1 fruit fly cellular context compared by ENCODE assay signal in genomic region chr2L:1485975-1486665, dm6.
TF ChIP-seq lines count a peak whose summit lies in the region.

No protein-coding gene starts in this region.

TF ChIP-seq in whole organism, embryonic, 481 proteins besides CTCF, POLR2A, EP300 and RAD21 (continued from another document and continues in another):
- TF ChIP-seq CG10267 (tag; optimal IDR thresholded peaks at IDR 0.05; lab: Kevin White, UChicago) = no peak
- TF ChIP-seq unpg (GFP tag; optimal IDR thresholded peaks at IDR 0.05; lab: Kevin White, UChicago) = no peak
- TF ChIP-seq CG2202 (tag; optimal IDR thresholded peaks at IDR 0.05; lab: Kevin White, UChicago) = no peak
- no peak for TF ChIP-seq CG6272 (GFP tag; IDR thresholded peaks at IDR 0.05; lab: Robert Waterston, UW)
- TF ChIP-seq sr (GFP tag; IDR thresholded peaks at IDR 0.05; lab: Robert Waterston, UW) = no peak
- TF ChIP-seq knrl (GFP tag; IDR thresholded peaks at IDR 0.05; lab: Robert Waterston, UW; ENCODE audit: partially characterized antibody) = no peak
- no peak for TF ChIP-seq wor (GFP tag; IDR thresholded peaks at IDR 0.05; lab: Robert Waterston, UW)
- peak; percentile 25; the same call in 1 of the 3 replicates for TF ChIP-seq B-H1 (GFP tag; IDR thresholded peaks at IDR 0.05; lab: Robert Waterston, UW)
- no peak for TF ChIP-seq GATAe (GFP tag; conservative IDR thresholded peaks at IDR 0.05; lab: Robert Waterston, UW)
- no peak for TF ChIP-seq sim (GFP tag; IDR thresholded peaks at IDR 0.05; lab: Robert Waterston, UW)
- TF ChIP-seq Aef1 (GFP tag; IDR thresholded peaks at IDR 0.05; lab: Robert Waterston, UW) = no peak
- no peak for TF ChIP-seq CG2129 (GFP tag; IDR thresholded peaks at IDR 0.05; lab: Robert Waterston, UW; ENCODE audit: partially characterized antibody)
- no peak for TF ChIP-seq jumu (GFP tag; optimal IDR thresholded peaks at IDR 0.05; lab: Kevin White, UChicago)
- TF ChIP-seq NC2β (GFP tag; optimal IDR thresholded peaks at IDR 0.05; lab: Kevin White, UChicago) = no peak
- TF ChIP-seq CG31441 (GFP tag; IDR thresholded peaks at IDR 0.05; lab: Robert Waterston, UW) = 0 out of 2 replicates have a peak, but pooled peaks have one; percentile 19
- TF ChIP-seq CG18599 (GFP tag; optimal IDR thresholded peaks at IDR 0.05; lab: Kevin White, UChicago) = peak; percentile 23
- TF ChIP-seq CG12299 (tag; optimal IDR thresholded peaks at IDR 0.05; lab: Kevin White, UChicago) = no peak
- no peak for TF ChIP-seq NFAT (GFP tag; IDR thresholded peaks at IDR 0.05; lab: Robert Waterston, UW)
- TF ChIP-seq CG33213 (GFP tag; optimal IDR thresholded peaks at IDR 0.05; lab: Kevin White, UChicago) = no peak
- TF ChIP-seq NC2α (GFP tag; optimal IDR thresholded peaks at IDR 0.05; lab: Kevin White, UChicago) = no peak
- no peak for TF ChIP-seq CG16815 (GFP tag; optimal IDR thresholded peaks at IDR 0.05; lab: Kevin White, UChicago)
- TF ChIP-seq CG8944 (GFP tag; optimal IDR thresholded peaks at IDR 0.05; lab: Kevin White, UChicago) = no peak
- TF ChIP-seq CG9876 (GFP tag; optimal IDR thresholded peaks at IDR 0.05; lab: Kevin White, UChicago) = no peak
- TF ChIP-seq tna (GFP tag; IDR thresholded peaks at IDR 0.05; lab: Robert Waterston, UW; ENCODE audit: partially characterized antibody) = no peak
- no peak for TF ChIP-seq Bgb (GFP tag; IDR thresholded peaks at IDR 0.05; lab: Robert Waterston, UW; ENCODE audit: partially characterized antibody)
- TF ChIP-seq Dll (GFP tag; IDR thresholded peaks at IDR 0.05; lab: Robert Waterston, UW; ENCODE audit: partially characterized antibody) = no peak
- TF ChIP-seq ewg (GFP tag; optimal IDR thresholded peaks at IDR 0.05; lab: Kevin White, UChicago) = no peak
- TF ChIP-seq bowl (GFP tag; IDR thresholded peaks at IDR 0.05; lab: Robert Waterston, UW) = no peak
- TF ChIP-seq CG17612 (GFP tag; IDR thresholded peaks at IDR 0.05; lab: Robert Waterston, UW) = no peak
- TF ChIP-seq Optix (GFP tag; IDR thresholded peaks at IDR 0.05; lab: Robert Waterston, UW) = 0 out of 3 replicates have a peak, but pooled peaks have one; percentile 24
- TF ChIP-seq Mad (GFP tag; optimal IDR thresholded peaks at IDR 0.05; lab: Kevin White, UChicago) = no peak
- TF ChIP-seq CG3995 (GFP tag; optimal IDR thresholded peaks at IDR 0.05; lab: Kevin White, UChicago) = no peak
- TF ChIP-seq CG17186 (GFP tag; optimal IDR thresholded peaks at IDR 0.05; lab: Kevin White, UChicago) = peak; percentile 5
- peak; percentile 46; the same call in 1 of the 3 replicates for TF ChIP-seq dysf (GFP tag; IDR thresholded peaks at IDR 0.05; lab: Robert Waterston, UW)
- no peak for TF ChIP-seq mam (GFP tag; optimal IDR thresholded peaks at IDR 0.05; lab: Kevin White, UChicago)
- no peak for TF ChIP-seq CG11560 (tag; IDR thresholded peaks at IDR 0.05; lab: Robert Waterston, UW)
- TF ChIP-seq CG17361 (GFP tag; IDR thresholded peaks at IDR 0.05; lab: Robert Waterston, UW) = 0 out of 3 replicates have a peak, but pooled peaks have one; percentile 26
- peak; percentile 14 for TF ChIP-seq Jarid2 (GFP tag; optimal IDR thresholded peaks at IDR 0.05; lab: Kevin White, UChicago)
- TF ChIP-seq Sry-β (GFP tag; optimal IDR thresholded peaks at IDR 0.05; lab: Kevin White, UChicago) = no peak
- no peak for TF ChIP-seq Eip74EF (GFP tag; optimal IDR thresholded peaks at IDR 0.05; lab: Kevin White, UChicago)
- no peak for TF ChIP-seq sob (GFP tag; IDR thresholded peaks at IDR 0.05; lab: Robert Waterston, UW)
- TF ChIP-seq Gsc (GFP tag; IDR thresholded peaks at IDR 0.05; lab: Robert Waterston, UW) = no peak
- no peak for TF ChIP-seq CG1602 (GFP tag; optimal IDR thresholded peaks at IDR 0.05; lab: Kevin White, UChicago)
- TF ChIP-seq Dbx (GFP tag; IDR thresholded peaks at IDR 0.05; lab: Robert Waterston, UW) = no peak
- TF ChIP-seq CG4707 (GFP tag; optimal IDR thresholded peaks at IDR 0.05; lab: Kevin White, UChicago) = no peak
- TF ChIP-seq CG12942 (GFP tag; optimal IDR thresholded peaks at IDR 0.05; lab: Kevin White, UChicago) = no peak
- TF ChIP-seq CG7271 (tag; optimal IDR thresholded peaks at IDR 0.05; lab: Kevin White, UChicago) = no peak
- TF ChIP-seq CG10274 (GFP tag; optimal IDR thresholded peaks at IDR 0.05; lab: Kevin White, UChicago) = peak; percentile 97
- TF ChIP-seq CG17359 (tag; optimal IDR thresholded peaks at IDR 0.05; lab: Kevin White, UChicago) = peak; percentile 32
- TF ChIP-seq CG11085 (GFP tag; IDR thresholded peaks at IDR 0.05; lab: Robert Waterston, UW) = no peak
- no peak for TF ChIP-seq zen2 (GFP tag; IDR thresholded peaks at IDR 0.05; lab: Robert Waterston, UW; ENCODE audit: partially characterized antibody)
- no peak for TF ChIP-seq Fer3 (tag; optimal IDR thresholded peaks at IDR 0.05; lab: Kevin White, UChicago)
- no peak for TF ChIP-seq CG7963 (GFP tag; IDR thresholded peaks at IDR 0.05; lab: Robert Waterston, UW; ENCODE audit: partially characterized antibody)
- no peak for TF ChIP-seq ERR (GFP tag; optimal IDR thresholded peaks at IDR 0.05; lab: Kevin White, UChicago)
- TF ChIP-seq CG10959 (GFP tag; IDR thresholded peaks at IDR 0.05; lab: Robert Waterston, UW) = no peak
- no peak for TF ChIP-seq Hmx (GFP tag; optimal IDR thresholded peaks at IDR 0.05; lab: Kevin White, UChicago)
- no peak for TF ChIP-seq CoRest (tag; optimal IDR thresholded peaks at IDR 0.05; lab: Kevin White, UChicago)
- TF ChIP-seq CG14667 (GFP tag; IDR thresholded peaks at IDR 0.05; lab: Robert Waterston, UW) = peak; percentile 21; the same call in 1 of the 2 replicates
- no peak for TF ChIP-seq hbn (GFP tag; IDR thresholded peaks at IDR 0.05; lab: Robert Waterston, UW; ENCODE audit: partially characterized antibody)
- TF ChIP-seq sna (GFP tag; IDR thresholded peaks at IDR 0.05; lab: Robert Waterston, UW; ENCODE audit: partially characterized antibody) = no peak
- TF ChIP-seq Hr51 (GFP tag; optimal IDR thresholded peaks at IDR 0.05; lab: Kevin White, UChicago) = no peak
- TF ChIP-seq danr (GFP tag; IDR thresholded peaks at IDR 0.05; lab: Robert Waterston, UW) = no peak
- no peak for TF ChIP-seq CG12659 (GFP tag; optimal IDR thresholded peaks at IDR 0.05; lab: Kevin White, UChicago)
- TF ChIP-seq CG16813 (GFP tag; IDR thresholded peaks at IDR 0.05; lab: Robert Waterston, UW; ENCODE audit: partially characterized antibody) = no peak
- TF ChIP-seq CG14050 (GFP tag; IDR thresholded peaks at IDR 0.05; lab: Robert Waterston, UW) = no peak
- TF ChIP-seq CG2199 (GFP tag; IDR thresholded peaks at IDR 0.05; lab: Robert Waterston, UW) = no peak
- TF ChIP-seq Asciz (GFP tag; optimal IDR thresholded peaks at IDR 0.05; lab: Kevin White, UChicago) = no peak
- TF ChIP-seq nom (GFP tag; optimal IDR thresholded peaks at IDR 0.05; lab: Kevin White, UChicago) = no peak
- TF ChIP-seq luna (GFP tag; optimal IDR thresholded peaks at IDR 0.05; lab: Kevin White, UChicago) = no peak
- TF ChIP-seq phol (tag; optimal IDR thresholded peaks at IDR 0.05; lab: Kevin White, UChicago) = peak; percentile 43
- TF ChIP-seq CG11456 (GFP tag; IDR thresholded peaks at IDR 0.05; lab: Robert Waterston, UW) = 0 out of 3 replicates have a peak, but pooled peaks have one; percentile 47
- TF ChIP-seq CG10366 (GFP tag; IDR thresholded peaks at IDR 0.05; lab: Robert Waterston, UW) = no peak
- no peak for TF ChIP-seq Taf1 (GFP tag; IDR thresholded peaks at IDR 0.05; lab: Robert Waterston, UW)
- peak; percentile 39; the same call in 1 of the 2 replicates for TF ChIP-seq lmd (GFP tag; IDR thresholded peaks at IDR 0.05; lab: Robert Waterston, UW)
- TF ChIP-seq Elba2 (GFP tag; optimal IDR thresholded peaks at IDR 0.05; lab: Kevin White, UChicago) = no peak
- no peak for TF ChIP-seq aop (GFP tag; IDR thresholded peaks at IDR 0.05; lab: Robert Waterston, UW)
- TF ChIP-seq Spps (tag; optimal IDR thresholded peaks at IDR 0.05; lab: Kevin White, UChicago) = no peak
- no peak for TF ChIP-seq CG9932 (GFP tag; IDR thresholded peaks at IDR 0.05; lab: Robert Waterston, UW)
- no peak for TF ChIP-seq Fer1 (GFP tag; optimal IDR thresholded peaks at IDR 0.05; lab: Kevin White, UChicago)
- TF ChIP-seq CG1832 (GFP tag; optimal IDR thresholded peaks at IDR 0.05; lab: Kevin White, UChicago) = no peak
- no peak for TF ChIP-seq CG7745 (tag; optimal IDR thresholded peaks at IDR 0.05; lab: Kevin White, UChicago)
- TF ChIP-seq crol (GFP tag; IDR thresholded peaks at IDR 0.05; lab: Robert Waterston, UW) = no peak
- no peak for TF ChIP-seq Sox100B (GFP tag; optimal IDR thresholded peaks at IDR 0.05; lab: Kevin White, UChicago)
- TF ChIP-seq CG43689 (GFP tag; IDR thresholded peaks at IDR 0.05; lab: Robert Waterston, UW) = no peak
- TF ChIP-seq CG14965 (GFP tag; optimal IDR thresholded peaks at IDR 0.05; lab: Kevin White, UChicago; ENCODE audit: borderline replicate concordance) = no peak
- no peak for TF ChIP-seq CG1792 (GFP tag; optimal IDR thresholded peaks at IDR 0.05; lab: Kevin White, UChicago)
- no peak for TF ChIP-seq CG3065 (GFP tag; optimal IDR thresholded peaks at IDR 0.05; lab: Kevin White, UChicago)
- TF ChIP-seq bbx (GFP tag; IDR thresholded peaks at IDR 0.05; lab: Robert Waterston, UW; ENCODE audit: partially characterized antibody) = no peak
- no peak for TF ChIP-seq Dad (GFP tag; optimal IDR thresholded peaks at IDR 0.05; lab: Kevin White, UChicago)
- TF ChIP-seq CG32772 (GFP tag; IDR thresholded peaks at IDR 0.05; lab: Robert Waterston, UW) = no peak
- no peak for TF ChIP-seq CG13624 (GFP tag; optimal IDR thresholded peaks at IDR 0.05; lab: Kevin White, UChicago)
- TF ChIP-seq pum (GFP tag; optimal IDR thresholded peaks at IDR 0.05; lab: Kevin White, UChicago) = no peak
- peak in 1 of 2 experiments; percentile 9 for TF ChIP-seq tll (GFP tag; optimal IDR thresholded peaks at IDR 0.05; lab: Kevin White, UChicago)
- TF ChIP-seq klu (GFP tag; IDR thresholded peaks at IDR 0.05; lab: Robert Waterston, UW) = no peak
- no peak for TF ChIP-seq CG31365 (tag; optimal IDR thresholded peaks at IDR 0.05; lab: Kevin White, UChicago)
- TF ChIP-seq Awh (GFP tag; IDR thresholded peaks at IDR 0.05; lab: Robert Waterston, UW) = no peak
- TF ChIP-seq CG14860 (GFP tag; IDR thresholded peaks at IDR 0.05; lab: Robert Waterston, UW; ENCODE audit: partially characterized antibody) = no peak
- no peak for TF ChIP-seq exex (tag; optimal IDR thresholded peaks at IDR 0.05; lab: Kevin White, UChicago)
- no peak for TF ChIP-seq cas (GFP tag; IDR thresholded peaks at IDR 0.05; lab: Robert Waterston, UW)
- no peak for TF ChIP-seq CG15696 (tag; optimal IDR thresholded peaks at IDR 0.05; lab: Kevin White, UChicago)
- TF ChIP-seq insv (GFP tag; optimal IDR thresholded peaks at IDR 0.05; lab: Kevin White, UChicago) = no peak
- peak; percentile 26 for TF ChIP-seq lab (GFP tag; optimal IDR thresholded peaks at IDR 0.05; lab: Kevin White, UChicago)
- TF ChIP-seq psq (GFP tag; optimal IDR thresholded peaks at IDR 0.05; lab: Kevin White, UChicago) = no peak
- TF ChIP-seq bab2 (GFP tag; optimal IDR thresholded peaks at IDR 0.05; lab: Kevin White, UChicago) = no peak
- no peak for TF ChIP-seq Sry-δ (GFP tag; optimal IDR thresholded peaks at IDR 0.05; lab: Kevin White, UChicago)
- no peak for TF ChIP-seq Adf1 (GFP tag; IDR thresholded peaks at IDR 0.05; lab: Robert Waterston, UW)
- TF ChIP-seq CHES-1-like (GFP tag; optimal IDR thresholded peaks at IDR 0.05; lab: Kevin White, UChicago) = no peak
- TF ChIP-seq CG17568 (GFP tag; optimal IDR thresholded peaks at IDR 0.05; lab: Kevin White, UChicago) = no peak
- no peak for TF ChIP-seq CG13424 (tag; optimal IDR thresholded peaks at IDR 0.05; lab: Kevin White, UChicago)
- no peak for TF ChIP-seq tgo (GFP tag; IDR thresholded peaks at IDR 0.05; lab: Robert Waterston, UW)
- no peak for TF ChIP-seq mirr (GFP tag; optimal IDR thresholded peaks at IDR 0.05; lab: Kevin White, UChicago)
- 0 out of 2 replicates have a peak, but pooled peaks have one; percentile 25 for TF ChIP-seq vvl (GFP tag; IDR thresholded peaks at IDR 0.05; lab: Robert Waterston, UW)
- peak; percentile 6 for TF ChIP-seq Antp (GFP tag; optimal IDR thresholded peaks at IDR 0.05; lab: Kevin White, UChicago)
- no peak for TF ChIP-seq HHEX (GFP tag; optimal IDR thresholded peaks at IDR 0.05; lab: Kevin White, UChicago)
- 0 out of 2 replicates have a peak, but pooled peaks have one; percentile 7 for TF ChIP-seq esg (GFP tag; conservative IDR thresholded peaks at IDR 0.05; lab: Robert Waterston, UW)
- no peak for TF ChIP-seq CG5953 (GFP tag; IDR thresholded peaks at IDR 0.05; lab: Robert Waterston, UW)
- TF ChIP-seq bcd (GFP tag; optimal IDR thresholded peaks at IDR 0.05; lab: Kevin White, UChicago) = no peak
- no peak for TF ChIP-seq CG7928 (GFP tag; optimal IDR thresholded peaks at IDR 0.05; lab: Kevin White, UChicago)
- TF ChIP-seq CG10565 (GFP tag; optimal IDR thresholded peaks at IDR 0.05; lab: Kevin White, UChicago) = no peak
- TF ChIP-seq CG2116 (GFP tag; optimal IDR thresholded peaks at IDR 0.05; lab: Kevin White, UChicago) = no peak
- no peak for TF ChIP-seq CG15601 (tag; optimal IDR thresholded peaks at IDR 0.05; lab: Kevin White, UChicago)
- TF ChIP-seq da (GFP tag; optimal IDR thresholded peaks at IDR 0.05; lab: Kevin White, UChicago) = no peak
- TF ChIP-seq usp (GFP tag; optimal IDR thresholded peaks at IDR 0.05; lab: Kevin White, UChicago) = no peak
- no peak for TF ChIP-seq oc (tag; optimal IDR thresholded peaks at IDR 0.05; lab: Kevin White, UChicago)
- peak; percentile 59 for TF ChIP-seq Ets65A (GFP tag; lab: Kevin White, UChicago)
- no peak for TF ChIP-seq D19B (GFP tag; optimal IDR thresholded peaks at IDR 0.05; lab: Kevin White, UChicago)
- no peak; the same call in 1 of the 2 replicates for TF ChIP-seq Xrp1 (GFP tag; IDR thresholded peaks at IDR 0.05; lab: Robert Waterston, UW)
- no peak for TF ChIP-seq Chrac-16 (GFP tag; optimal IDR thresholded peaks at IDR 0.05; lab: Kevin White, UChicago)
- no peak for TF ChIP-seq Neu2 (GFP tag; optimal IDR thresholded peaks at IDR 0.05; lab: Kevin White, UChicago; ENCODE audit: borderline replicate concordance)
- no peak for TF ChIP-seq CG10654 (GFP tag; optimal IDR thresholded peaks at IDR 0.05; lab: Kevin White, UChicago)
- peak; percentile 42; the same call in 1 of the 2 replicates for TF ChIP-seq E2f1 (GFP tag; IDR thresholded peaks at IDR 0.05; lab: Robert Waterston, UW)
- no peak for TF ChIP-seq CrebB (tag; optimal IDR thresholded peaks at IDR 0.05; lab: Kevin White, UChicago)
- no peak for TF ChIP-seq zfh1 (GFP tag; IDR thresholded peaks at IDR 0.05; lab: Robert Waterston, UW)
- TF ChIP-seq CG7987 (GFP tag; optimal IDR thresholded peaks at IDR 0.05; lab: Kevin White, UChicago) = no peak
- TF ChIP-seq HmgZ (tag; optimal IDR thresholded peaks at IDR 0.05; lab: Kevin White, UChicago) = no peak
- no peak for TF ChIP-seq CG18011 (GFP tag; optimal IDR thresholded peaks at IDR 0.05; lab: Kevin White, UChicago)
